Fruit fly (Drosophila melanogaster): ENCODE results near the gene CG14830.

Gene CG14830

DNA sequence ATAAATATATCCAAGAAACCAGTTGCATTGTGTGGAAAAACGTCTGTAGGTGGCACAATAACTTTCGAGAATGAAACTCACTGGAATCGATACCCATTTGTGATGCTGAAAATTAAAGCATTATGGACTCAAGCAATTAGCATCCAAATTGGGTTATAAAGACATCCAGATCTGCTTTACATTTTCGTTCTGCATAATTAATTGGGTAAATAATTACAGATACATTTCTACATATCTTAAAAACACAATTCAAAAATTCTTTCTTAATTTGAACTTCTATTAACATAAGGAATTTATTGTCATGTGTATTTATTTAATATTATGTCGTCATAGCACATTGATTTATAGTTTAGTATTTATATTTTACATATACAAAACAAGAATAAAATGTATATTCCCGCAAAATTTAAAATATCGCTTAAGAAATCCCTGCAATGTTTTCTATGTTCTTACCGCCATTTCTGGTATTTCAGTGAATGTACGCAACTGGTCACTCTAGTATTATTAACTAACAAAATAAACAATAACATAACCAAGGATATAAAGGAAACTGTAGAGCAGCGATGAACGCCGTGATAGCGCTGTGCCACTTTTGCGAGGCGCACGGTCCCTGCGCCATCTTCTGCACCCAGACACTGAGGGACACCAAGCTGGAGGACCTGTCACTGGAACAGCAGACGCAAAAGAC, 25.5 kb downstream of the CG14830 start, which contains the start of the genes CG14829 and BHD:
CG14829 (minus strand) TSS at position 51 of the 688 bp plus-strand sequence.
BHD (plus strand) TSS at position 471 of the 688 bp plus-strand sequence.
- no peak for TF ChIP-seq pan (optimal IDR thresholded peaks at IDR 0.05)
- TF ChIP-seq EcR (GFP tag; optimal IDR thresholded peaks at IDR 0.05), result no peak
- TF ChIP-seq usp (GFP tag; optimal IDR thresholded peaks at IDR 0.05), result no peak
- no peak for TF ChIP-seq CG8478 (optimal IDR thresholded peaks at IDR 0.05)
- TF ChIP-seq Dll (optimal IDR thresholded peaks at IDR 0.05), result no peak
- TF ChIP-seq psq (optimal IDR thresholded peaks at IDR 0.05), result no peak

DNA sequence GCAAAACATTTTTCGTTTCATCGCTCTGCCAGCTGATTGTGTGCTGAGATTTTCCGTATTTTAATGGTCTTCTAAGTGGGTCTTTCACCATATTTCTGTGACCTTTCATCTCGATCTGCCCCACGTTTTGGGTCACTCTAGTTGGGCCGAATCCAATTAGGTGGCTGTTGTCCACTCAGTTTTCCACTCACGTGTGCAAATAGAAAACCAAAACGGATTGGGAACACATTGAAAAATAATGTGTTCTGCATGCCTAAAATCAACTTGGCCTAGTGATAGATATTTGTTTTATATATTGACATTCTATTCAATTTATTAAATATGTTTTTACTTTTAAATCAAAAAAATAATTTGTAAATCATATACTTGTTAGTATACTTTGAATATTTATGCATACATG, 29.5 kb downstream of the CG14830 start, which contains the start of gene CG14826:
CG14826 (plus strand) TSS at position 301 of the 400 bp plus-strand sequence.
- TF ChIP-seq psq (optimal IDR thresholded peaks at IDR 0.05) (no peak), Dll (optimal IDR thresholded peaks at IDR 0.05) (no peak), EcR (GFP tag; optimal IDR thresholded peaks at IDR 0.05) (no peak), CG8478 (optimal IDR thresholded peaks at IDR 0.05) (no peak), usp (GFP tag; optimal IDR thresholded peaks at IDR 0.05) (no peak), pan (optimal IDR thresholded peaks at IDR 0.05) (no peak)
